Worm (Caenorhabditis elegans) whole organism, young adult: ENCODE data around the gene flp-19.

Experiments
- B0019.2 ChIP-seq: fragments of 200-800 bp; sonication (Bioruptor generic); conservative IDR thresholded peaks from 2 replicates; pipeline ENCODE4 v1.3.6; 2022; ENCODE audit warnings: missing genetic modification reagents, missing genetic modification characterization, missing compliant biosample characterization
- B0035.1 ChIP-seq: sonication (generic microtip); optimal IDR thresholded peaks from 2 replicates; lab custom pipeline; 2016; ENCODE audit warnings: missing genetic modification characterization, mild to moderate bottlenecking, missing compliant biosample characterization, missing genotype, missing genetic modification reagents
- B0261.1 ChIP-seq: sonication (generic microtip); optimal IDR thresholded peaks from 2 replicates; lab custom pipeline; 2016; ENCODE audit warnings: mild to moderate bottlenecking, missing genetic modification characterization, moderate library complexity, missing compliant biosample characterization
- B0336.3 ChIP-seq: fragments of 200-800 bp; sonication (Bioruptor generic); IDR thresholded peaks from 2 replicates; pipeline ENCODE4 v1.3.6; 2022; ENCODE audit warnings: missing genetic modification characterization, missing compliant biosample characterization
- D2030.7 ChIP-seq: fragments of 200-800 bp; sonication (Bioruptor generic); IDR thresholded peaks from 2 replicates; pipeline ENCODE4 v1.3.6; 2022; ENCODE audit warnings: missing genetic modification reagents, missing genetic modification characterization, missing compliant biosample characterization
- F49E8.2 ChIP-seq: sonication (generic microtip); optimal IDR thresholded peaks from 3 replicates; lab custom pipeline; 2017; ENCODE audit warnings: missing genetic modification characterization, mild to moderate bottlenecking, missing compliant biosample characterization, antibody characterized with exemption, moderate library complexity; ENCODE audit not compliant: insufficient read depth
- K11D2.4 ChIP-seq: fragments of 200-800 bp; sonication (Bioruptor generic); IDR thresholded peaks from 2 replicates; pipeline ENCODE4 v1.3.6; 2022; ENCODE audit warnings: missing genetic modification reagents, missing genetic modification characterization, missing compliant biosample characterization
- K12H6.12 ChIP-seq: fragments of 200-800 bp; sonication (Bioruptor generic); optimal IDR thresholded peaks from 2 replicates; lab custom pipeline; 2018; ENCODE audit warnings: mild to moderate bottlenecking, missing genetic modification characterization, missing compliant biosample characterization
- T07F8.4 ChIP-seq: sonication (generic microtip); optimal IDR thresholded peaks from 2 replicates; lab custom pipeline; 2016; ENCODE audit warnings: mild to moderate bottlenecking, missing genetic modification characterization, moderate library complexity, missing compliant biosample characterization
- Y95B8A.8 ChIP-seq: fragments of 200-800 bp; sonication (Bioruptor generic); IDR thresholded peaks from 2 replicates; pipeline ENCODE4 v1.3.6; 2022; ENCODE audit warnings: missing genetic modification reagents, missing genetic modification characterization, missing compliant biosample characterization
- akir-1 ChIP-seq: fragments of 200-800 bp; sonication (Bioruptor generic); optimal IDR thresholded peaks from 2 replicates; lab custom pipeline; 2018; ENCODE audit warnings: mild to moderate bottlenecking, missing genetic modification characterization, moderate library complexity, missing compliant biosample characterization
- ama-1 ChIP-seq, 3 experiments: fragments of 150-350 bp in 1 of 3; sonication (generic microtip) in 2 of 3; optimal IDR thresholded peaks; 2 replicates each; lab custom pipeline; 2014 to 2018; ENCODE audit warnings: missing biosample characterization in 2 of 3, missing genetic modification characterization in 2 of 3, missing genetic modification reagents in 2 of 3
- athp-1 ChIP-seq: sonication (generic microtip); optimal IDR thresholded peaks from 2 replicates; lab custom pipeline; 2017; ENCODE audit warnings: mild to moderate bottlenecking, missing genetic modification characterization, missing compliant biosample characterization
- attf-5 ChIP-seq: fragments of 200-800 bp; sonication (Bioruptor generic); optimal IDR thresholded peaks from 2 replicates; lab custom pipeline; 2018; ENCODE audit warnings: mild to moderate bottlenecking, missing genetic modification characterization, missing compliant biosample characterization
- ccch-3 ChIP-seq: fragments of 200-800 bp; sonication (Bioruptor generic); optimal IDR thresholded peaks from 2 replicates; lab custom pipeline; 2018; ENCODE audit warnings: mild to moderate bottlenecking, missing genetic modification characterization, missing compliant biosample characterization
- cebp-2 ChIP-seq: fragments of 200-800 bp; sonication (Bioruptor generic); IDR thresholded peaks from 2 replicates; pipeline ENCODE4 v1.3.6; 2022; ENCODE audit warnings: missing genetic modification characterization, missing compliant biosample characterization
- ceh-100 ChIP-seq: fragments of 200-800 bp; sonication (Bioruptor generic); IDR thresholded peaks from 2 replicates; pipeline ENCODE4 v1.3.6; 2022; ENCODE audit warnings: missing genetic modification reagents, missing genetic modification characterization, missing compliant biosample characterization
- ceh-79 ChIP-seq: sonication (generic microtip); optimal IDR thresholded peaks from 2 replicates; lab custom pipeline; 2017; ENCODE audit warnings: mild to moderate bottlenecking, missing genetic modification characterization, missing compliant biosample characterization
- dox-1 ChIP-seq: fragments of 200-800 bp; sonication (Bioruptor generic); IDR thresholded peaks from 2 replicates; pipeline ENCODE4 v1.3.6; 2022; ENCODE audit warnings: missing genetic modification reagents, missing genetic modification characterization, missing compliant biosample characterization
- efl-1 ChIP-seq: fragments of 150-350 bp; optimal IDR thresholded peaks from 2 replicates; lab custom pipeline; 2014; ENCODE audit warnings: missing biosample characterization, missing genetic modification reagents, missing genetic modification characterization
- egl-18 ChIP-seq: fragments of 200-800 bp; sonication (Bioruptor generic); IDR thresholded peaks from 2 replicates; pipeline ENCODE4 v1.3.6; 2022; ENCODE audit warnings: missing genetic modification reagents, missing genetic modification characterization, missing compliant biosample characterization
- egrh-3 ChIP-seq: fragments of 200-800 bp; sonication (Bioruptor generic); IDR thresholded peaks from 2 replicates; pipeline ENCODE4 v1.3.6; 2022; ENCODE audit warnings: missing genetic modification reagents, missing genetic modification characterization, missing compliant biosample characterization
- gei-17 ChIP-seq: fragments of 200-800 bp; sonication (Bioruptor generic); optimal IDR thresholded peaks from 2 replicates; lab custom pipeline; 2018; ENCODE audit warnings: mild to moderate bottlenecking, missing genetic modification characterization, missing compliant biosample characterization
- hlh-12 ChIP-seq: sonication (generic microtip); optimal IDR thresholded peaks from 2 replicates; lab custom pipeline; 2016; ENCODE audit warnings: missing genetic modification characterization, missing compliant biosample characterization
- hmg-20 ChIP-seq: fragments of 200-800 bp; sonication (Bioruptor generic); IDR thresholded peaks from 2 replicates; pipeline ENCODE4 v1.3.6; 2022; ENCODE audit warnings: missing genetic modification reagents, missing genetic modification characterization, missing compliant biosample characterization
- hrde-1 ChIP-seq: sonication (generic microtip); optimal IDR thresholded peaks from 2 replicates; lab custom pipeline; 2016; ENCODE audit warnings: missing genetic modification characterization, mild to moderate bottlenecking, missing compliant biosample characterization, moderate library complexity, missing genotype, missing genetic modification reagents, borderline replicate concordance
- hsf-1 ChIP-seq: fragments of 200-800 bp; sonication (Bioruptor generic); IDR thresholded peaks from 2 replicates; pipeline ENCODE4 v1.3.6; 2022; ENCODE audit warnings: missing genetic modification reagents, missing genetic modification characterization, missing compliant biosample characterization
- lsy-27 ChIP-seq: sonication (generic microtip); optimal IDR thresholded peaks from 2 replicates; lab custom pipeline; 2017; ENCODE audit warnings: missing genetic modification characterization, mild to moderate bottlenecking, missing compliant biosample characterization, antibody characterized with exemption, missing genotype, borderline replicate concordance; ENCODE audit not compliant: insufficient read depth
- madf-10 ChIP-seq: sonication (generic microtip); optimal IDR thresholded peaks from 2 replicates; lab custom pipeline; 2016; ENCODE audit warnings: mild to moderate bottlenecking, missing genetic modification characterization, missing compliant biosample characterization
- madf-3 ChIP-seq: fragments of 200-800 bp; sonication (Bioruptor generic); IDR thresholded peaks from 2 replicates; pipeline ENCODE4 v1.3.6; 2022; ENCODE audit warnings: missing genetic modification reagents, missing genetic modification characterization, missing compliant biosample characterization
- mes-4 ChIP-seq: sonication (generic microtip); optimal IDR thresholded peaks from 2 replicates; lab custom pipeline; 2016; ENCODE audit warnings: missing genotype, missing genetic modification characterization, missing compliant biosample characterization
- nfyb-1 ChIP-seq: fragments of 200-800 bp; sonication (Bioruptor generic); IDR thresholded peaks from 2 replicates; pipeline ENCODE4 v1.3.6; 2022; ENCODE audit warnings: missing genetic modification reagents, missing genetic modification characterization, missing compliant biosample characterization
- nhr-120 ChIP-seq: fragments of 200-800 bp; sonication (Bioruptor generic); IDR thresholded peaks from 2 replicates; pipeline ENCODE4 v1.3.6; 2022; ENCODE audit warnings: missing genetic modification characterization, missing compliant biosample characterization
- nhr-90 ChIP-seq: sonication (generic microtip); optimal IDR thresholded peaks from 2 replicates; lab custom pipeline; 2016; ENCODE audit warnings: missing genotype, mild to moderate bottlenecking, missing genetic modification characterization, missing compliant biosample characterization
- rec-8 ChIP-seq, 2 experiments: sonication (generic microtip); optimal IDR thresholded peaks; 2 replicates each; lab custom pipeline; 2016; ENCODE audit warnings: mild to moderate bottlenecking in 2 of 2, missing genetic modification characterization in 2 of 2, missing genetic modification reagents in 2 of 2, missing genotype in 2 of 2, missing biosample characterization in 1 of 2, missing compliant biosample characterization in 1 of 2, moderate library complexity in 1 of 2
- repo-1 ChIP-seq: sonication (generic microtip); optimal IDR thresholded peaks from 2 replicates; lab custom pipeline; 2017; ENCODE audit warnings: mild to moderate bottlenecking, missing genetic modification characterization, missing compliant biosample characterization
- snpc-1.3 ChIP-seq: sonication (generic microtip); optimal IDR thresholded peaks from 2 replicates; lab custom pipeline; 2017; ENCODE audit warnings: missing genetic modification characterization, mild to moderate bottlenecking, missing compliant biosample characterization, antibody characterized with exemption, moderate library complexity, missing genotype, missing genetic modification reagents; ENCODE audit not compliant: insufficient read depth
- snpc-4 ChIP-seq, 5 experiments: fragments of 150-350 bp in 1 of 5; sonication (generic microtip) in 4 of 5; optimal IDR thresholded peaks; 2 replicates each; lab custom pipeline; 2014 to 2018; ENCODE audit warnings: missing genetic modification characterization in 5 of 5, missing biosample characterization in 3 of 5, antibody characterized with exemption in 2 of 5, mild to moderate bottlenecking in 2 of 5, missing compliant biosample characterization in 2 of 5, missing genotype in 2 of 5, moderate library complexity in 2 of 5, missing genetic modification reagents in 1 of 5
- tbx-9 ChIP-seq: sonication (generic microtip); optimal IDR thresholded peaks from 2 replicates; lab custom pipeline; 2016; ENCODE audit warnings: borderline replicate concordance, missing genetic modification characterization, inconsistent platforms, missing compliant biosample characterization
- unc-130 ChIP-seq: sonication (generic microtip); optimal IDR thresholded peaks from 2 replicates; lab custom pipeline; 2016; ENCODE audit warnings: missing genetic modification reagents, missing genetic modification characterization, missing compliant biosample characterization
- xnd-1 ChIP-seq: sonication (generic microtip); optimal IDR thresholded peaks from 2 replicates; lab custom pipeline; 2016; ENCODE audit warnings: missing genotype, missing genetic modification reagents, missing genetic modification characterization, missing compliant biosample characterization
- ztf-22 ChIP-seq: fragments of 200-800 bp; sonication (Bioruptor generic); optimal IDR thresholded peaks from 2 replicates; lab custom pipeline; 2018; ENCODE audit warnings: mild to moderate bottlenecking, missing genetic modification characterization, moderate library complexity, missing compliant biosample characterization
- ztf-26 ChIP-seq: sonication (generic microtip); optimal IDR thresholded peaks from 2 replicates; lab custom pipeline; 2017; ENCODE audit warnings: missing genetic modification characterization, missing compliant biosample characterization
- ztf-6 ChIP-seq: fragments of 200-800 bp; sonication (Bioruptor generic); IDR thresholded peaks from 2 replicates; pipeline ENCODE4 v1.3.6; 2022; ENCODE audit warnings: missing genetic modification reagents, missing genetic modification characterization, missing compliant biosample characterization

flp-19 gene

ce11 chrX:10635608-10636007, 31.1 kb downstream of the flp-19 start, which contains the start of gene daf-12:
Gene daf-12, plus strand, starts transcription at chrX:10635908.
- no peak for TF ChIP-seq B0261.1 (tag; lab: Kevin White, UChicago)
- no peak for TF ChIP-seq hlh-12
- no peak for TF ChIP-seq ztf-26 (tag; lab: Kevin White, UChicago)
- TF ChIP-seq D2030.7 = no peak
- no peak for TF ChIP-seq madf-10 (tag; lab: Kevin White, UChicago)
- TF ChIP-seq ceh-79 (tag; lab: Kevin White, UChicago) = no peak
- TF ChIP-seq snpc-4 (GFP tag; optimal IDR thresholded peaks at IDR 0.05; lab: Kevin White, UChicago) = no peak
- TF ChIP-seq snpc-4 (tag; optimal IDR thresholded peaks at IDR 0.05; lab: Kevin White, UChicago) = no peak
- TF ChIP-seq dox-1 (GFP tag; lab: Robert Waterston, UW) = no peak
- TF ChIP-seq akir-1 = no peak

- no peak for TF ChIP-seq ztf-6
- TF ChIP-seq attf-5 = peak; percentile 60
- no peak for TF ChIP-seq T07F8.4
- TF ChIP-seq ceh-100 = no peak
- TF ChIP-seq hsf-1 (GFP tag; lab: Robert Waterston, UW) = no peak
- no peak for TF ChIP-seq snpc-1.3 (tag; lab: Kevin White, UChicago)
- TF ChIP-seq akir-1 = no peak
- TF ChIP-seq hlh-12 = no peak
- no peak for TF ChIP-seq nhr-120 (GFP tag; lab: Robert Waterston, UW)
- peak; percentile 55 for TF ChIP-seq gei-17 (GFP tag; lab: Kevin White, UChicago)
- no peak for TF ChIP-seq egl-18 (GFP tag; lab: Robert Waterston, UW)
- TF ChIP-seq cebp-2 (GFP tag; lab: Robert Waterston, UW) = no peak
- no peak for TF ChIP-seq ama-1 (optimal IDR thresholded peaks at IDR 0.05; lab: Kevin White, UChicago)
- TF ChIP-seq ama-1 (GFP tag; optimal IDR thresholded peaks at IDR 0.05; lab: Kevin White, UChicago) = no peak
- TF ChIP-seq lsy-27 (tag; lab: Kevin White, UChicago) = no peak
- peak; percentile 65 for TF ChIP-seq K11D2.4
- TF ChIP-seq madf-3 (GFP tag; lab: Robert Waterston, UW) = no peak
- no peak for TF ChIP-seq tbx-9
- TF ChIP-seq mes-4 = no peak
- no peak for TF ChIP-seq B0019.2 (GFP tag; lab: Robert Waterston, UW)
- TF ChIP-seq Y95B8A.8 = no peak
- no peak for TF ChIP-seq athp-1 (tag; lab: Kevin White, UChicago)
- peak; percentile 75; the same call in 1 of the 2 replicates for TF ChIP-seq nfyb-1
- no peak for TF ChIP-seq hmg-20 (GFP tag; lab: Robert Waterston, UW)
- no peak for TF ChIP-seq xnd-1 (tag; lab: Kevin White, UChicago)
- no peak for TF ChIP-seq rec-8 (tag; optimal IDR thresholded peaks at IDR 0.05; lab: Kevin White, UChicago)
- TF ChIP-seq ccch-3 (GFP tag; lab: Kevin White, UChicago) = no peak
- TF ChIP-seq efl-1 (GFP tag; lab: Kevin White, UChicago) = no peak
- TF ChIP-seq hrde-1 (tag; lab: Kevin White, UChicago) = no peak
- peak; percentile 68 for TF ChIP-seq B0336.3
- TF ChIP-seq B0035.1 = no peak
- TF ChIP-seq egrh-3 (GFP tag; lab: Robert Waterston, UW) = peak; percentile 94
- TF ChIP-seq K12H6.12 (tag; lab: Kevin White, UChicago) = peak; percentile 65
- no peak for TF ChIP-seq unc-130 (GFP tag; lab: Kevin White, UChicago)
- no peak for TF ChIP-seq F49E8.2 (tag; lab: Kevin White, UChicago)
- TF ChIP-seq nhr-90 (tag; lab: Kevin White, UChicago) = peak; percentile 27
- TF ChIP-seq repo-1 (tag; lab: Kevin White, UChicago) = peak; percentile 10
- TF ChIP-seq ztf-22 = no peak
Measured at ce11 chrX:10637048-10637928, 32.8 kb downstream of the flp-19 start.
